Worm (Caenorhabditis elegans) whole organism, L3 larva: ENCODE data around the gene T13C5.7.

ENCODE experiments used
- R02D3.7 ChIP-seq: fragments of 150-350 bp; optimal IDR thresholded peaks from 2 replicates; lab custom pipeline; 2014; ENCODE audit warnings: missing biosample characterization, missing genetic modification characterization
- egl-5 ChIP-seq: fragments of 150-350 bp; optimal IDR thresholded peaks from 2 replicates; lab custom pipeline; 2017; ENCODE audit warnings: missing biosample characterization, missing genetic modification reagents, missing genetic modification characterization, inconsistent platforms
- mdl-1 ChIP-seq: fragments of 150-350 bp; optimal IDR thresholded peaks from 2 replicates; lab custom pipeline; 2014; ENCODE audit warnings: missing biosample characterization, missing genetic modification characterization
- nhr-25 ChIP-seq: sonication (generic microtip); optimal IDR thresholded peaks from 2 replicates; lab custom pipeline; 2017; ENCODE audit warnings: missing biosample characterization, missing genetic modification characterization
- skn-1 ChIP-seq: fragments of 150-350 bp; optimal IDR thresholded peaks from 2 replicates; lab custom pipeline; 2014; ENCODE audit warnings: missing biosample characterization, missing genetic modification characterization
- snpc-4 ChIP-seq: fragments of 150-350 bp; optimal IDR thresholded peaks from 2 replicates; lab custom pipeline; 2014; ENCODE audit warnings: missing biosample characterization, missing genetic modification characterization
- unc-62 ChIP-seq: fragments of 150-350 bp; sonication (generic microtip); optimal IDR thresholded peaks from 4 replicates; lab custom pipeline; 2014; ENCODE audit warnings: missing biosample characterization, missing genetic modification reagents, missing genetic modification characterization
- ztf-4 ChIP-seq: fragments of 150-350 bp; optimal IDR thresholded peaks from 2 replicates; lab custom pipeline; 2014; ENCODE audit warnings: missing biosample characterization, missing genetic modification characterization

DNA sequence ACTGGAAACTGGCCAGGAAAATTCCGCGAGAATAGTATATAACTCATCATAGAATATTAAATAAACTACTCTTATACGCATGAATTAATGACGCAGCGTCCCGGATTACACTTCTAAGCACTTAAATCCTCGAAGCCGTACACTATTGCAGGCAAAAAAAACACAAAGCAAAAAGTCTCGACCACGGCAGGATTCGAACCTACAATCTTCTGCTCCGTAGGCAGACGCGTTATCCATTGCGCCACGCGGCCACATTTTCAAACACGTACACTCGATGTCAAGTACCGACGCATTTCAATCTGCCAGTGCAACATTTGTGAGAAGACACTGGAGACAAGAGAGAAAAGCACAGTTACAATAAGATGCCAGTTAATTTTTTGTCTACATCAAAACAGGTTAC, 39.5 kb downstream of the T13C5.7 start:
- TF ChIP-seq mdl-1: no peak
- no peak for TF ChIP-seq snpc-4 (tag; lab: Kevin White, UChicago)
- TF ChIP-seq R02D3.7 (tag; lab: Kevin White, UChicago): peak; percentile 12
- no peak for TF ChIP-seq ztf-4 (tag; lab: Kevin White, UChicago)
- peak; percentile 38 for TF ChIP-seq egl-5 (tag; lab: Kevin White, UChicago)
- no peak for TF ChIP-seq unc-62
- peak; percentile 53 for TF ChIP-seq nhr-25 (tag; lab: Kevin White, UChicago)
- TF ChIP-seq skn-1 (tag; lab: Kevin White, UChicago): peak; percentile 15
